Worm (Caenorhabditis elegans) whole organism, early embryonic: Measurements from ENCODE around the gene srab-25.

Experiments used
- F13C5.2 ChIP-seq: sonication (generic microtip); optimal IDR thresholded peaks from 2 replicates; lab custom pipeline; 2017; ENCODE audit warnings: mild to moderate bottlenecking, missing genetic modification characterization, inconsistent platforms, missing compliant biosample characterization
- ama-1 ChIP-seq: fragments of 150-350 bp; optimal IDR thresholded peaks from 2 replicates; lab custom pipeline; 2014
- hmbx-1 ChIP-seq: sonication (generic microtip); optimal IDR thresholded peaks from 2 replicates; lab custom pipeline; 2016; ENCODE audit warnings: mild to moderate bottlenecking, missing genetic modification characterization, missing compliant biosample characterization
- hmg-4 ChIP-seq: fragments of 200-800 bp; sonication (Bioruptor generic); optimal IDR thresholded peaks from 2 replicates; lab custom pipeline; 2018; ENCODE audit warnings: mild to moderate bottlenecking, missing genetic modification characterization, missing compliant biosample characterization
- tbx-11 ChIP-seq: fragments of 200-800 bp; sonication (Bioruptor generic); IDR thresholded peaks from 2 replicates; pipeline ENCODE4 v1.3.6; 2022; ENCODE audit warnings: missing genetic modification characterization, missing compliant biosample characterization
- tra-4 ChIP-seq: sonication (generic microtip); optimal IDR thresholded peaks from 2 replicates; lab custom pipeline; 2017; ENCODE audit warnings: missing genetic modification characterization, missing compliant biosample characterization

- TF ChIP-seq ama-1 (lab: Kevin White, UChicago) = no peak
- TF ChIP-seq hmbx-1 (tag; lab: Kevin White, UChicago) = no peak
- TF ChIP-seq tbx-11 (GFP tag; lab: Robert Waterston, UW) = no peak
- no peak for TF ChIP-seq F13C5.2
- no peak for TF ChIP-seq tra-4 (tag; lab: Kevin White, UChicago)
- no peak for TF ChIP-seq hmg-4
These were observed 34.1 kb upstream of the srab-25 start, which contains the start of gene F36H9.7 for ce11 chrV:1774874-1775589.
